Fruit fly (Drosophila melanogaster): ENCODE results near the gene CG15734.
A peak's percentile ranks its signal among the peaks of the same experiment; 100 is the strongest.

Gene CG15734

dm6 chrX:12082244-12082643 lies 4.6 kb downstream of the CG15734 start:
- TF ChIP-seq CG30403 (GFP tag; optimal IDR thresholded peaks at IDR 0.05) (peak; percentile 17), sens (GFP tag) (peak; percentile 8), HLH4C (GFP tag; IDR thresholded peaks at IDR 0.05; ENCODE audit: partially characterized antibody) (no peak), CG18599 (GFP tag; optimal IDR thresholded peaks at IDR 0.05) (peak; percentile 56), tgo (GFP tag; IDR thresholded peaks at IDR 0.05) (0 out of 3 replicates have a peak, but pooled peaks have one; percentile 21), Med (GFP tag) (peak; percentile 67), CG1529 (GFP tag; optimal IDR thresholded peaks at IDR 0.05) (no peak), CG11504 (tag; optimal IDR thresholded peaks at IDR 0.05) (peak; percentile 54), Fer1 (GFP tag; optimal IDR thresholded peaks at IDR 0.05) (peak; percentile 32), Oli (tag; optimal IDR thresholded peaks at IDR 0.05) (peak; percentile 3), Xbp1 (GFP tag; optimal IDR thresholded peaks at IDR 0.05) (peak; percentile 18), eyg (GFP tag; optimal IDR thresholded peaks at IDR 0.05) (no peak), emc (GFP tag; optimal IDR thresholded peaks at IDR 0.05) (no peak), lab (GFP tag; optimal IDR thresholded peaks at IDR 0.05) (peak; percentile 41), CG1603 (tag; optimal IDR thresholded peaks at IDR 0.05) (peak; percentile 10), lola (GFP tag; optimal IDR thresholded peaks at IDR 0.05) (peak in 1 of 3 experiments; percentile 7), dysf (GFP tag; IDR thresholded peaks at IDR 0.05) (0 out of 3 replicates have a peak, but pooled peaks have one; percentile 37), inv (GFP tag; IDR thresholded peaks at IDR 0.05; ENCODE audit: partially characterized antibody) (no peak), fd96Cb (tag; optimal IDR thresholded peaks at IDR 0.05) (peak; percentile 30), CG13424 (tag; optimal IDR thresholded peaks at IDR 0.05) (no peak), H2.0 (GFP tag; IDR thresholded peaks at IDR 0.05) (peak; percentile 10; the same call in 1 of the 2 replicates), CG6683 (GFP tag; optimal IDR thresholded peaks at IDR 0.05) (no peak), Blimp-1 (GFP tag; optimal IDR thresholded peaks at IDR 0.05) (peak; percentile 31), vvl (GFP tag; IDR thresholded peaks at IDR 0.05) (0 out of 2 replicates have a peak, but pooled peaks have one; percentile 20), twi (tag; optimal IDR thresholded peaks at IDR 0.05) (peak; percentile 54), gem (tag; optimal IDR thresholded peaks at IDR 0.05) (peak; percentile 50), CG13775 (GFP tag; optimal IDR thresholded peaks at IDR 0.05) (no peak), PHDP (tag; optimal IDR thresholded peaks at IDR 0.05) (peak; percentile 3), CG18262 (tag; optimal IDR thresholded peaks at IDR 0.05) (peak; percentile 22), ranshi (GFP tag; IDR thresholded peaks at IDR 0.05) (0 out of 2 replicates have a peak, but pooled peaks have one; percentile 7), Ptx1 (GFP tag; IDR thresholded peaks at IDR 0.05) (0 out of 2 replicates have a peak, but pooled peaks have one; percentile 14), CG4617 (GFP tag; optimal IDR thresholded peaks at IDR 0.05; ENCODE audit: borderline replicate concordance) (no peak), D19A (tag; optimal IDR thresholded peaks at IDR 0.05) (peak; percentile 3), CG8924 (tag; optimal IDR thresholded peaks at IDR 0.05) (peak; percentile 7), abd-A (tag; optimal IDR thresholded peaks at IDR 0.05) (peak; percentile 36), chm (GFP tag; IDR thresholded peaks at IDR 0.05) (0 out of 2 replicates have a peak, but pooled peaks have one; percentile 21), CG31441 (GFP tag; IDR thresholded peaks at IDR 0.05) (peak; percentile 35; the same call in 1 of the 2 replicates), Hr51 (GFP tag; optimal IDR thresholded peaks at IDR 0.05) (peak in 1 of 2 experiments; percentile 20), CG4424 (GFP tag; optimal IDR thresholded peaks at IDR 0.05) (peak; percentile 21), dmrt99B (tag; optimal IDR thresholded peaks at IDR 0.05) (peak; percentile 48), CG2678 (tag; optimal IDR thresholded peaks at IDR 0.05) (peak; percentile 50), Meics (GFP tag; optimal IDR thresholded peaks at IDR 0.05) (peak; percentile 6), CG7556 (GFP tag; optimal IDR thresholded peaks at IDR 0.05) (peak; percentile 31), tna (GFP tag; IDR thresholded peaks at IDR 0.05; ENCODE audit: partially characterized antibody) (no peak), CG17359 (tag; optimal IDR thresholded peaks at IDR 0.05) (peak; percentile 7), CG10979 (tag; optimal IDR thresholded peaks at IDR 0.05) (peak; percentile 30), crc (GFP tag; optimal IDR thresholded peaks at IDR 0.05) (no peak), Xrp1 (GFP tag; IDR thresholded peaks at IDR 0.05) (peak; percentile 31; the same call in 1 of the 2 replicates)

Data from whole organism, embryonic.